Fruit fly (Drosophila melanogaster) whole organism, wandering third instar larva: ENCODE data around the gene GluProRS.
A peak's percentile ranks its signal among the peaks of the same experiment; 100 is the strongest.

ENCODE experiments used
- Abd-B ChIP-seq: fragments of >200 bp; optimal IDR thresholded peaks from 2 replicates; lab custom pipeline; 2017; ENCODE audit warnings: missing biosample characterization, missing genetic modification characterization
- CG32264 ChIP-seq: fragments of 200-800 bp; sonication (Bioruptor generic); optimal IDR thresholded peaks from 2 replicates; lab custom pipeline; 2016; ENCODE audit warnings: missing biosample characterization, missing genetic modification characterization
- Dfd ChIP-seq: fragments of >200 bp; optimal IDR thresholded peaks from 2 replicates; lab custom pipeline; 2017; ENCODE audit warnings: missing biosample characterization, missing genetic modification characterization
- Hnf4 ChIP-seq: fragments of 200-800 bp; sonication (Bioruptor generic); optimal IDR thresholded peaks from 2 replicates; lab custom pipeline; 2016; ENCODE audit warnings: missing biosample characterization, mild to moderate bottlenecking, missing genetic modification characterization
- Mio ChIP-seq: sonication (Bioruptor generic); optimal IDR thresholded peaks from 2 replicates; lab custom pipeline; 2016; ENCODE audit warnings: missing biosample characterization, missing genetic modification characterization
- OdsH ChIP-seq: fragments of 200-800 bp; sonication (Bioruptor generic); optimal IDR thresholded peaks from 2 replicates; lab custom pipeline; 2016; ENCODE audit warnings: missing biosample characterization, mild to moderate bottlenecking, missing genetic modification characterization
- brk ChIP-seq: fragments of 200-800 bp; sonication (Bioruptor generic); optimal IDR thresholded peaks from 2 replicates; lab custom pipeline; 2016; ENCODE audit warnings: missing biosample characterization, mild to moderate bottlenecking, missing genetic modification characterization
- dsf ChIP-seq: sonication (Bioruptor generic); optimal IDR thresholded peaks from 2 replicates; lab custom pipeline; 2016; ENCODE audit warnings: missing biosample characterization, missing genetic modification characterization, borderline replicate concordance
- foxo ChIP-seq, 2 experiments: fragments of 200-800 bp; sonication (Bioruptor generic); optimal IDR thresholded peaks; 2 replicates in 1 of 2; 3 replicates in 1 of 2; lab custom pipeline; 2016 to 2017; ENCODE audit warnings: missing biosample characterization in 2 of 2, missing genetic modification characterization in 2 of 2
- fru ChIP-seq: fragments of 200-800 bp; sonication (Bioruptor generic); optimal IDR thresholded peaks from 3 replicates; lab custom pipeline; 2016; ENCODE audit warnings: missing biosample characterization, mild to moderate bottlenecking, missing genetic modification characterization
- h ChIP-seq: fragments of 200-800 bp; sonication (Bioruptor generic); optimal IDR thresholded peaks from 3 replicates; lab custom pipeline; 2016; ENCODE audit warnings: missing biosample characterization, mild to moderate bottlenecking, missing genetic modification characterization
- lola ChIP-seq: fragments of >200 bp; optimal IDR thresholded peaks from 2 replicates; lab custom pipeline; 2017; ENCODE audit warnings: missing biosample characterization, missing genetic modification characterization
- sv ChIP-seq: fragments of 200-800 bp; sonication (Bioruptor generic); optimal IDR thresholded peaks from 3 replicates; lab custom pipeline; 2016; ENCODE audit warnings: missing biosample characterization, missing genetic modification characterization
- tai ChIP-seq: sonication (Bioruptor generic); optimal IDR thresholded peaks from 2 replicates; lab custom pipeline; 2016; ENCODE audit warnings: missing biosample characterization, missing genetic modification characterization

DNA sequence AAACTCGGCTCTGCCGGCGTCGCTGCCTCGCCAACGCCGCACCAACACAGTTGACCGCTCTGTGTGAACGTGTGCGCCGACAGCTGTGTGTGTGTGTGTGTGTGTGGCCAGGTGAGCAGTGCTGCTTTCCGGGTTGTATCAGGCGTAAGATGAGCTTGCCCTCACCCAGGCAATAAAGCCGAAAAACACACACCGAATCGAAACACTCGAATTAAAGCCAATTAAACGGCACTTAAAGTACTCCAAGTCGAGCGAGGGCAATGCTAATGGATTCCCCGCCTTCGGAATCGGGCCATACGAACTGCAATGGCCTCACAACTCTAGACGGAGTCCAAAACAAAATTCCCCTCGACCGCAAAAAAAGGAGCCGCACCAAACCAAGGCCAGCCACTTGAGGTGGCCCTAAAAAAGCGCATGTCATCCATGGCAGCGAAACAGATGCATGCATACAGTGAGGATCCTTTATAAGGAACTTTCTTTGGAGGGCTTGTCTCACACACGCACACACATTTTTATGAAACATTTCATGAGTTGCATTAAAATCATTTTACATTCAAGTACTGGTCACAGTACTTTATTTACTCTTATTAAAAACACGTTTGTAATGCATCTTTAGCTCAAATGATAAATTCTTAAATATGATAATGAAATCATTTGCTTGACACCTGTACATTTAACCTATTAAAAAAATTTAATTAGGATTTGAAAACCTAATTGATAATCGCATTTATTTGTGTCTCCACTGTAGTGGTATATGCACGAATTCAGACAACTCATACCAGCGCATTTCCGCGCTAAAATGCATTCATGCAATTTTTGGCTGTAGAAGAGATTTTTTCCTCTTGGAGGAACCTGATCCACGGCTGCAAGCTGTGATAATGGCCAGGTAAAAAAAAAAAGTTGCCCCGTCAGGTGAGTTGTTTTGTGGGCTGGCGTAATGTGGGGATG is 9.5 kb downstream of the GluProRS start:
- no peak for TF ChIP-seq lola (GFP tag; lab: Kevin White, UChicago)
- peak; percentile 82 for TF ChIP-seq CG32264 (GFP tag; lab: Kevin White, UChicago)
- no peak for TF ChIP-seq Dfd
- TF ChIP-seq Abd-B (GFP tag; lab: Kevin White, UChicago), result no peak
- TF ChIP-seq OdsH, result peak; percentile 93
- TF ChIP-seq sv, result no peak
- peak; percentile 94 for TF ChIP-seq fru
- TF ChIP-seq h, result peak; percentile 92
- TF ChIP-seq Hnf4 (GFP tag; lab: Kevin White, UChicago), result peak; percentile 85
- peak; percentile 77 for TF ChIP-seq brk (GFP tag; lab: Kevin White, UChicago)
- peak; percentile 75 to 94 for TF ChIP-seq foxo (GFP tag; optimal IDR thresholded peaks at IDR 0.05; lab: Kevin White, UChicago)
- TF ChIP-seq tai (GFP tag; lab: Kevin White, UChicago), result no peak
- TF ChIP-seq Mio (GFP tag; lab: Kevin White, UChicago), result peak; percentile 17
- peak; percentile 50 for TF ChIP-seq dsf (GFP tag; lab: Kevin White, UChicago)
